Fruit fly (Drosophila melanogaster) whole organism, embryonic: Measurements from ENCODE around the gene Qsox2.

Experiments
- CG43689 ChIP-seq: fragments of 200-800 bp; sonication (Bioruptor generic); IDR thresholded peaks from 2 replicates; pipeline ENCODE4 v1.3.6; 2022; ENCODE audit warnings: missing biosample characterization, missing genetic modification characterization
- pzg ChIP-seq: fragments of 200-800 bp; sonication (Bioruptor generic); optimal IDR thresholded peaks from 3 replicates; lab custom pipeline; 2018; ENCODE audit warnings: missing biosample characterization, mild to moderate bottlenecking, missing genetic modification characterization, moderate library complexity

- TF ChIP-seq CG43689 (GFP tag; lab: Robert Waterston, UW) (no peak), pzg (GFP tag; lab: Kevin White, UChicago) (no peak)
Measured at dm6 chr3R:21916987-21917386, 3.4 kb downstream of the Qsox2 start.
